Fruit fly (Drosophila melanogaster): ENCODE data around the gene Set.
A peak's percentile ranks its signal among the peaks of the same experiment; 100 is the strongest.

Set gene

dm6 chr3R:15262710-15263672 is at the start of gene Set, which contains the start of gene eIF2gamma:
TSS of gene Set (plus strand) at chr3R:15263552.
TSS of gene eIF2gamma (minus strand) at chr3R:15263458.
- TF ChIP-seq al (GFP tag; IDR thresholded peaks at IDR 0.05) = peak; percentile 45
- TF ChIP-seq sim (GFP tag; IDR thresholded peaks at IDR 0.05) = no peak
- peak; percentile 78 for TF ChIP-seq CG34422 (GFP tag; IDR thresholded peaks at IDR 0.05)
- TF ChIP-seq jing (GFP tag; optimal IDR thresholded peaks at IDR 0.05) = no peak
- peak; percentile 98 for TF ChIP-seq hb (GFP tag; IDR thresholded peaks at IDR 0.05; ENCODE audit: partially characterized antibody)
- no peak for TF ChIP-seq pan (optimal IDR thresholded peaks at IDR 0.05)
- TF ChIP-seq pan (GFP tag; optimal IDR thresholded peaks at IDR 0.05 in 1 of 2, IDR thresholded peaks at IDR 0.05 in 1 of 2) = peak in 1 of 2 experiments; percentile 20
- TF ChIP-seq CG8765 (GFP tag; IDR thresholded peaks at IDR 0.05) = peak; percentile 38; the same call in 1 of the 2 replicates
- no peak for TF ChIP-seq CG17361 (GFP tag; IDR thresholded peaks at IDR 0.05)
- peak; percentile 80 for TF ChIP-seq CG15514 (GFP tag; optimal IDR thresholded peaks at IDR 0.05)
- no peak for TF ChIP-seq Abd-B (GFP tag; optimal IDR thresholded peaks at IDR 0.05)
- peak; percentile 22 for TF ChIP-seq CG9817 (tag; optimal IDR thresholded peaks at IDR 0.05)
- TF ChIP-seq ems (GFP tag; optimal IDR thresholded peaks at IDR 0.05) = peak; percentile 17
- TF ChIP-seq CG4282 (GFP tag; optimal IDR thresholded peaks at IDR 0.05) = no peak
- peak; percentile 15 for TF ChIP-seq CG10431 (GFP tag; optimal IDR thresholded peaks at IDR 0.05)
- TF ChIP-seq Dip3 (GFP tag; optimal IDR thresholded peaks at IDR 0.05) = peak; percentile 59
- peak; percentile 31 for TF ChIP-seq Side (GFP tag; optimal IDR thresholded peaks at IDR 0.05)
- peak; percentile 18 for TF ChIP-seq nom (GFP tag; optimal IDR thresholded peaks at IDR 0.05)
- TF ChIP-seq BtbVII (GFP tag; optimal IDR thresholded peaks at IDR 0.05) = no peak
- peak; percentile 2 for TF ChIP-seq CG8924 (tag; optimal IDR thresholded peaks at IDR 0.05)
- peak; percentile 59 for TF ChIP-seq zfh2 (GFP tag; optimal IDR thresholded peaks at IDR 0.05)
- TF ChIP-seq CG32532 (GFP tag; IDR thresholded peaks at IDR 0.05) = peak; percentile 41; the same call in 1 of the 2 replicates
- TF ChIP-seq Hr78 (GFP tag; optimal IDR thresholded peaks at IDR 0.05) = no peak
- peak; percentile 51 for TF ChIP-seq HLHmδ (GFP tag; optimal IDR thresholded peaks at IDR 0.05)
- peak; percentile 58 for TF ChIP-seq CG14710 (tag; optimal IDR thresholded peaks at IDR 0.05)
- peak; percentile 20 for TF ChIP-seq Fer1 (GFP tag; optimal IDR thresholded peaks at IDR 0.05)
- peak; percentile 74 for TF ChIP-seq B-H2 (GFP tag; optimal IDR thresholded peaks at IDR 0.05)
- peak; percentile 63 for TF ChIP-seq lilli (GFP tag; optimal IDR thresholded peaks at IDR 0.05)
- TF ChIP-seq Sry-δ (GFP tag; optimal IDR thresholded peaks at IDR 0.05) = peak; percentile 92
- peak in 1 of 2 experiments; percentile 35 for TF ChIP-seq crp (GFP tag; optimal IDR thresholded peaks at IDR 0.05)
- TF ChIP-seq CG7987 (GFP tag; optimal IDR thresholded peaks at IDR 0.05) = peak; percentile 42
- peak; percentile 55 for TF ChIP-seq jumu (GFP tag; optimal IDR thresholded peaks at IDR 0.05)
- no peak for TF ChIP-seq abd-A (tag; optimal IDR thresholded peaks at IDR 0.05)
- 0 out of 2 replicates have a peak, but pooled peaks have one; percentile 11 for TF ChIP-seq seq (GFP tag; IDR thresholded peaks at IDR 0.05)
- no peak for TF ChIP-seq fd3F (GFP tag; optimal IDR thresholded peaks at IDR 0.05)
- TF ChIP-seq Pdp1 (GFP tag; optimal IDR thresholded peaks at IDR 0.05) = peak in 1 of 2 experiments; percentile 12
- TF ChIP-seq bab2 (GFP tag; optimal IDR thresholded peaks at IDR 0.05) = peak; percentile 26
- peak; percentile 98 for TF ChIP-seq HLH4C (GFP tag; IDR thresholded peaks at IDR 0.05; ENCODE audit: partially characterized antibody)
- TF ChIP-seq zen2 (GFP tag; IDR thresholded peaks at IDR 0.05; ENCODE audit: partially characterized antibody) = peak; percentile 98
- no peak for TF ChIP-seq dimm (GFP tag; IDR thresholded peaks at IDR 0.05)
- TF ChIP-seq vvl (GFP tag; IDR thresholded peaks at IDR 0.05) = peak; percentile 52
- peak; percentile 86 for TF ChIP-seq dm (GFP tag; optimal IDR thresholded peaks at IDR 0.05)
- TF ChIP-seq CG7556 (GFP tag; optimal IDR thresholded peaks at IDR 0.05) = no peak
- peak; percentile 78 for TF ChIP-seq stwl (tag; optimal IDR thresholded peaks at IDR 0.05)
- no peak for TF ChIP-seq Taf1 (GFP tag; IDR thresholded peaks at IDR 0.05)
- no peak for TF ChIP-seq gsb-n (tag; optimal IDR thresholded peaks at IDR 0.05)
- peak; percentile 44 for TF ChIP-seq Dad (GFP tag; optimal IDR thresholded peaks at IDR 0.05)

Measured in whole organism, embryonic.